Worm (Caenorhabditis elegans) whole organism, L3 larva: ENCODE measurements around the gene spe-42.

Experiments
- R02D3.7 ChIP-seq: fragments of 150-350 bp; optimal IDR thresholded peaks from 2 replicates; lab custom pipeline; 2014; ENCODE audit warnings: missing biosample characterization, missing genetic modification characterization
- ZK546.5 ChIP-seq: sonication (generic microtip); optimal IDR thresholded peaks from 2 replicates; lab custom pipeline; 2017; ENCODE audit warnings: missing biosample characterization, missing genetic modification characterization
- aly-2 ChIP-seq: fragments of 150-350 bp; optimal IDR thresholded peaks from 2 replicates; lab custom pipeline; 2014; ENCODE audit warnings: missing biosample characterization, missing genetic modification characterization
- ama-1 ChIP-seq: fragments of 150-350 bp; optimal IDR thresholded peaks from 2 replicates; lab custom pipeline; 2018
- ceh-82 ChIP-seq: fragments of 150-350 bp; optimal IDR thresholded peaks from 2 replicates; lab custom pipeline; 2014; ENCODE audit warnings: missing biosample characterization, missing genetic modification characterization
- daf-12 ChIP-seq: fragments of 150-350 bp; optimal IDR thresholded peaks from 2 replicates; lab custom pipeline; 2014; ENCODE audit warnings: missing biosample characterization, missing genetic modification reagents, missing genetic modification characterization
- egl-27 ChIP-seq: sonication (generic microtip); optimal IDR thresholded peaks from 4 replicates; lab custom pipeline; 2017; ENCODE audit warnings: missing biosample characterization, missing genetic modification reagents, missing genetic modification characterization
- egl-5 ChIP-seq: fragments of 150-350 bp; optimal IDR thresholded peaks from 2 replicates; lab custom pipeline; 2017; ENCODE audit warnings: missing biosample characterization, missing genetic modification reagents, missing genetic modification characterization, inconsistent platforms
- elt-1 ChIP-seq: fragments of 150-350 bp; optimal IDR thresholded peaks from 2 replicates; lab custom pipeline; 2014; ENCODE audit warnings: missing biosample characterization, missing genetic modification characterization
- elt-2 ChIP-seq: sonication (generic microtip); optimal IDR thresholded peaks from 2 replicates; lab custom pipeline; 2016; ENCODE audit warnings: missing genetic modification reagents, mild to moderate bottlenecking, missing genetic modification characterization, missing compliant biosample characterization
- elt-3 ChIP-seq, 3 experiments: fragments of 150-350 bp in 1 of 3; sonication (generic microtip) in 2 of 3; optimal IDR thresholded peaks; 2 replicates in 2 of 3; 4 replicates in 1 of 3; lab custom pipeline; 2014 to 2017; ENCODE audit warnings: missing biosample characterization in 3 of 3, missing genetic modification characterization in 3 of 3
- eor-1 ChIP-seq, 2 experiments: fragments of 150-350 bp; optimal IDR thresholded peaks; 2 replicates each; lab custom pipeline; 2014 to 2018; ENCODE audit warnings: missing biosample characterization in 2 of 2, missing genetic modification characterization in 2 of 2
- fkh-10 ChIP-seq: sonication (generic microtip); optimal IDR thresholded peaks from 2 replicates; lab custom pipeline; 2017; ENCODE audit warnings: missing biosample characterization, missing genetic modification reagents, missing genetic modification characterization
- fkh-2 ChIP-seq: fragments of 150-350 bp; optimal IDR thresholded peaks from 2 replicates; lab custom pipeline; 2014; ENCODE audit warnings: missing biosample characterization, missing genetic modification reagents, missing genetic modification characterization
- jun-1 ChIP-seq: fragments of 150-350 bp; optimal IDR thresholded peaks from 2 replicates; lab custom pipeline; 2014; ENCODE audit warnings: missing biosample characterization, missing genetic modification reagents, missing genetic modification characterization
- lin-15B ChIP-seq: fragments of 150-350 bp; optimal IDR thresholded peaks from 2 replicates; lab custom pipeline; 2014; ENCODE audit warnings: missing biosample characterization, missing genetic modification characterization
- lin-39 ChIP-seq: fragments of 150-350 bp; optimal IDR thresholded peaks from 2 replicates; lab custom pipeline; 2018; ENCODE audit warnings: missing biosample characterization, missing genetic modification reagents, missing genetic modification characterization
- mml-1 ChIP-seq: fragments of 150-350 bp; sonication (generic microtip); optimal IDR thresholded peaks from 3 replicates; lab custom pipeline; 2014; ENCODE audit warnings: missing biosample characterization, missing genetic modification characterization
- nfya-1 ChIP-seq: sonication (generic microtip); optimal IDR thresholded peaks from 2 replicates; lab custom pipeline; 2017; ENCODE audit warnings: missing genetic modification characterization, mild to moderate bottlenecking, missing compliant biosample characterization, antibody characterized with exemption, moderate library complexity; ENCODE audit not compliant: insufficient read depth
- nhr-11 ChIP-seq: fragments of 150-350 bp; optimal IDR thresholded peaks from 2 replicates; lab custom pipeline; 2014; ENCODE audit warnings: missing biosample characterization, missing genetic modification characterization
- nhr-12 ChIP-seq: fragments of 150-350 bp; optimal IDR thresholded peaks from 2 replicates; lab custom pipeline; 2014; ENCODE audit warnings: missing biosample characterization, missing genetic modification characterization
- nhr-23 ChIP-seq: fragments of 150-350 bp; optimal IDR thresholded peaks from 2 replicates; lab custom pipeline; 2014; ENCODE audit warnings: missing biosample characterization, missing genetic modification reagents, missing genetic modification characterization
- nhr-237 ChIP-seq: fragments of 150-350 bp; optimal IDR thresholded peaks from 2 replicates; lab custom pipeline; 2014; ENCODE audit warnings: missing biosample characterization, missing genetic modification characterization
- nhr-25 ChIP-seq: sonication (generic microtip); optimal IDR thresholded peaks from 2 replicates; lab custom pipeline; 2017; ENCODE audit warnings: missing biosample characterization, missing genetic modification characterization
- nhr-43 ChIP-seq: sonication (generic microtip); optimal IDR thresholded peaks from 2 replicates; lab custom pipeline; 2016; ENCODE audit warnings: mild to moderate bottlenecking, missing genetic modification characterization, missing compliant biosample characterization; ENCODE audit not compliant: poor library complexity, severe bottlenecking
- nhr-67 ChIP-seq: fragments of 150-350 bp; optimal IDR thresholded peaks from 2 replicates; lab custom pipeline; 2014; ENCODE audit warnings: missing biosample characterization, missing genetic modification characterization
- nhr-76 ChIP-seq: fragments of 150-350 bp; sonication (generic microtip); optimal IDR thresholded peaks from 5 replicates; lab custom pipeline; 2014; ENCODE audit warnings: missing biosample characterization, missing genetic modification characterization
- nhr-77 ChIP-seq: fragments of 150-350 bp; optimal IDR thresholded peaks from 2 replicates; lab custom pipeline; 2014; ENCODE audit warnings: missing biosample characterization, missing genetic modification characterization
- pha-4 ChIP-seq: fragments of 150-350 bp; optimal IDR thresholded peaks from 2 replicates; lab custom pipeline; 2014; ENCODE audit warnings: missing biosample characterization, missing genetic modification reagents, missing genetic modification characterization
- pqm-1 ChIP-seq: fragments of 150-350 bp; optimal IDR thresholded peaks from 2 replicates; lab custom pipeline; 2017; ENCODE audit warnings: missing biosample characterization, missing genetic modification characterization, inconsistent platforms
- sea-2 ChIP-seq: fragments of 150-350 bp; sonication (generic microtip); optimal IDR thresholded peaks from 4 replicates; lab custom pipeline; 2014; ENCODE audit warnings: missing biosample characterization, missing genetic modification reagents, missing genetic modification characterization
- skn-1 ChIP-seq: fragments of 150-350 bp; optimal IDR thresholded peaks from 2 replicates; lab custom pipeline; 2014; ENCODE audit warnings: missing biosample characterization, missing genetic modification characterization
- snpc-4 ChIP-seq: fragments of 150-350 bp; optimal IDR thresholded peaks from 2 replicates; lab custom pipeline; 2014; ENCODE audit warnings: missing biosample characterization, missing genetic modification characterization
- unc-39 ChIP-seq: sonication (generic microtip); optimal IDR thresholded peaks from 4 replicates; lab custom pipeline; 2017; ENCODE audit warnings: missing biosample characterization, missing genetic modification characterization
- unc-62 ChIP-seq: fragments of 150-350 bp; sonication (generic microtip); optimal IDR thresholded peaks from 4 replicates; lab custom pipeline; 2014; ENCODE audit warnings: missing biosample characterization, missing genetic modification reagents, missing genetic modification characterization
- zag-1 ChIP-seq: fragments of 150-350 bp; optimal IDR thresholded peaks from 2 replicates; lab custom pipeline; 2014; ENCODE audit warnings: missing biosample characterization, missing genetic modification characterization
- ztf-11 ChIP-seq: fragments of 150-350 bp; optimal IDR thresholded peaks from 2 replicates; lab custom pipeline; 2014; ENCODE audit warnings: missing biosample characterization, missing genetic modification characterization
- ztf-4 ChIP-seq: fragments of 150-350 bp; optimal IDR thresholded peaks from 2 replicates; lab custom pipeline; 2014; ENCODE audit warnings: missing biosample characterization, missing genetic modification characterization

spe-42 gene

DNA sequence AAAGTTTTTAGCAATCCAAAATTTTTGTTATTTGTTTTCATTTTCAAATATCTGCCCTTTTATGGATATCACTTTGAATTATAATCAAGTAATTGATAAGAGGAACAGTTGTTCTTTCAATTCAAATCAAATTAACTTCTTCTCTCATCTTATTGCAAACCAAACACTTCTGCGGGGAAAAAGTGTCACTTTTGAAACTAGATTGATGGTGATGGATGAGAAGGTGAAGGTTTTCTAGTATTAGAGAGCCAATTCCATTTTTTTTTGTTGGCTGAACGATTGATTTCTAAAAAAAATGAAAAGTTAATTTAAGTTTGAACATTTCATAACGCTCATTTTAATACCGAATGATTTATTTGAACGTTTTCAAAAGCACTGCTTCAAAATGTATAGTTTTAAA is 43.0 kb upstream of the spe-42 start:
- TF ChIP-seq unc-62 = peak; percentile 89
- no peak for TF ChIP-seq nhr-25 (tag; lab: Kevin White, UChicago)

DNA sequence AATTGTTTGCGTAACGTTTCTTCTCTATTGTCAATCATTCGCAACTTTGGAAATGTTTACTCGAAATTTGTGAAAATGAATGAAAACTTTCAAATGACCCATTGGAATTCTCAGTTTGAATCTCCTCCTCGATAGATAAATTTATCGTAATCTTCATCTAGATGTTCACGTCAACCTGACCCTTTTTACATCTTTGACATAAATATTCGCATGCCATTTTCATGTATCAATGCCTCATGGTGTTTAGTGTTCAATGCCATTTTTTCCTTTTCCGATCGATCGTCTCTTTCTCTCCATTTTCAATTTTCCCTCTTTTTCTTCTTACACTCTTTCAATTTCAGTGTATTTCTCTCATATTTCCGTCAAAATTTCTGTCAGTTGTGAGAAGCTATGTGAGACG is 42.5 kb upstream of the spe-42 start:
- no peak for TF ChIP-seq sea-2 (GFP tag; lab: Kevin White, UChicago)
- TF ChIP-seq ZK546.5 (tag; lab: Kevin White, UChicago) = no peak
- no peak for TF ChIP-seq skn-1
- no peak for TF ChIP-seq nhr-67 (tag; lab: Kevin White, UChicago)
- no peak for TF ChIP-seq fkh-10
- no peak for TF ChIP-seq jun-1 (tag; lab: Kevin White, UChicago)
- peak; percentile 95 for TF ChIP-seq elt-1 (tag; lab: Kevin White, UChicago)
- TF ChIP-seq ceh-82 (tag; lab: Kevin White, UChicago) = no peak
- no peak for TF ChIP-seq R02D3.7 (tag; lab: Kevin White, UChicago)
- TF ChIP-seq ztf-11 (tag; lab: Kevin White, UChicago) = no peak
- no peak for TF ChIP-seq elt-2 (tag; lab: Kevin White, UChicago)
- TF ChIP-seq nhr-25 (tag; lab: Kevin White, UChicago) = peak; percentile 73
- no peak for TF ChIP-seq eor-1 (tag; optimal IDR thresholded peaks at IDR 0.05; lab: Kevin White, UChicago)
- no peak for TF ChIP-seq snpc-4 (tag; lab: Kevin White, UChicago)
- no peak for TF ChIP-seq nhr-76 (tag; lab: Kevin White, UChicago)
- TF ChIP-seq fkh-2 (tag; lab: Kevin White, UChicago) = no peak
- TF ChIP-seq nhr-23 (tag; lab: Kevin White, UChicago) = peak; percentile 51
- no peak for TF ChIP-seq lin-15B

DNA sequence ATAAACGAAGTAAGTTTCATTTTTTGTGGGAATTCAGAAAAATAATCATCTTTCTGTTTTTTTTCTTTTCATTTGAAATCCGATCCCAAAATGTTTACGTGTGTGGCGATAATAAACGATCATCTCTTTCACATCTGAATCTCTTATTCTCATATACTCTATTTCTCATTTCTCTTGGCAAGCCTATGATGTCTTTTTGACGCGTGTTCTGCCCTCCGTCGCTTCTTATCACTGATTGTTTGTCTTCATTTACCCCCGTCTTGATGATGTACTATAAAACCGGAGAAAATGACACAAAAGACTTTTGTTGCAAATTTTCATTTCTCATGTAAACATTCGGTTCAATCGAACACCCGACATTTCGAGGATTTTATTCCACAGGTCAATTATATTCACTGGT is 41.0 kb upstream of the spe-42 start:
- TF ChIP-seq nhr-12 (tag; lab: Kevin White, UChicago) (no peak), pha-4 (tag; lab: Kevin White, UChicago) (peak; percentile 6), egl-5 (tag; lab: Kevin White, UChicago) (peak; percentile 47), nhr-77 (tag; lab: Kevin White, UChicago) (no peak), nhr-43 (no peak), elt-2 (tag; lab: Kevin White, UChicago) (peak; percentile 62), daf-12 (tag; lab: Kevin White, UChicago) (no peak), lin-15B (no peak), fkh-2 (tag; lab: Kevin White, UChicago) (no peak), ztf-4 (tag; lab: Kevin White, UChicago) (no peak), sea-2 (GFP tag; lab: Kevin White, UChicago) (no peak), skn-1 (no peak), ztf-11 (tag; lab: Kevin White, UChicago) (no peak), elt-3 (tag; optimal IDR thresholded peaks at IDR 0.05; lab: Kevin White, UChicago) (peak in 1 of 3 experiments; percentile 42), pqm-1 (peak; percentile 13), nfya-1 (peak; percentile 19)
- TF ChIP-seq, all 47 proteins: peak for 6

DNA sequence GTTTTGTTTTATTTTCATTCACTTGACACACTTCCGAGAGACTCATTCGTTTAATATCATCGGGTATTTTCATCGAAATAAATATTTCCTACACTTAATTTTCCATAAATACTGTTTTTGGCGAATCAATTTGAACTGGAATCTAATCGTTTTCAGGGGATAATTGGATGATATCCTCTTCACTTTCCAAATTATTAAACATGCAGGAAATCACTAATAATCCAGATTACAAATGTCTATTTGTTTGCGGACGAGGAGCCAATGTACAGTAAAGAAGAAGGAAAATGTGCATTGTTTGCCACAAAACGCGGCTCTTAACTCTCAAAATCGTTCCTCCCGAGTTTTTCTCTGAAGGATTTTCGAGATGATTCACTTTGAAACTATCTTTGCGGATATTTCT is 39.7 kb upstream of the spe-42 start, which contains the start of gene F55A11.6:
TSS of gene F55A11.6 (plus strand) at position 301 of the 400 bp plus-strand sequence.
- TF ChIP-seq ceh-82 (tag; lab: Kevin White, UChicago) (no peak), ZK546.5 (tag; lab: Kevin White, UChicago) (no peak), unc-39 (tag; lab: Kevin White, UChicago) (no peak), egl-27 (tag; lab: Kevin White, UChicago) (no peak), lin-39 (no peak), nhr-67 (tag; lab: Kevin White, UChicago) (no peak), nhr-11 (tag; lab: Kevin White, UChicago) (no peak), ztf-4 (tag; lab: Kevin White, UChicago) (no peak)

DNA sequence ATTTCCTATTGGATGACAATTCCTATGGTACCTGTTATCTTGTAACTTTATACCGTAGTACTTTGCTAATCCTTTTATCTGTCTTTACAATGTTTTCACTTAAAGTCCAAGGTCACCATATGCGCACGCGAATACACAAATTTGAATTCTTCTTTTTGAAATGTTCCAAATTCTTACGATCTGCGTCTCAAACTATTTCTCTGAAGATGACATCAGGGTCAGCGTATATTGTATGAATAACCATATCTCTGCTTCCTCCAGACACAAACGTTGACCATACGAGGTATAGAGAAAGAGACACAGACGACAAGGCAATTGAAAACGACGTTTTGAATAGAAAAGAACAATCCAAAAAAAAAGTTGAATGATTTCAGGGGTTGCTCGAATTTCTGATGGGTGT is 37.1 kb upstream of the spe-42 start:
- no peak for TF ChIP-seq zag-1
- no peak for TF ChIP-seq mml-1 (tag; lab: Kevin White, UChicago)
- peak; percentile 44 for TF ChIP-seq nhr-25 (tag; lab: Kevin White, UChicago)
- TF ChIP-seq fkh-2 (tag; lab: Kevin White, UChicago) = no peak
- no peak for TF ChIP-seq unc-39 (tag; lab: Kevin White, UChicago)
- TF ChIP-seq nhr-237 (tag; lab: Kevin White, UChicago) = no peak
- TF ChIP-seq lin-39 = no peak
- TF ChIP-seq nhr-23 (tag; lab: Kevin White, UChicago) = peak; percentile 62
- TF ChIP-seq sea-2 (GFP tag; lab: Kevin White, UChicago) = no peak
- TF ChIP-seq nhr-67 (tag; lab: Kevin White, UChicago) = no peak
- no peak for TF ChIP-seq nhr-76 (tag; lab: Kevin White, UChicago)
- peak; percentile 8 for TF ChIP-seq elt-2 (tag; lab: Kevin White, UChicago)
- TF ChIP-seq unc-62 = no peak
- TF ChIP-seq aly-2 (tag; lab: Kevin White, UChicago) = no peak
- TF ChIP-seq ama-1 = no peak
